Fruit fly (Drosophila melanogaster): ENCODE results near the gene chrb.

The chrb gene

DNA sequence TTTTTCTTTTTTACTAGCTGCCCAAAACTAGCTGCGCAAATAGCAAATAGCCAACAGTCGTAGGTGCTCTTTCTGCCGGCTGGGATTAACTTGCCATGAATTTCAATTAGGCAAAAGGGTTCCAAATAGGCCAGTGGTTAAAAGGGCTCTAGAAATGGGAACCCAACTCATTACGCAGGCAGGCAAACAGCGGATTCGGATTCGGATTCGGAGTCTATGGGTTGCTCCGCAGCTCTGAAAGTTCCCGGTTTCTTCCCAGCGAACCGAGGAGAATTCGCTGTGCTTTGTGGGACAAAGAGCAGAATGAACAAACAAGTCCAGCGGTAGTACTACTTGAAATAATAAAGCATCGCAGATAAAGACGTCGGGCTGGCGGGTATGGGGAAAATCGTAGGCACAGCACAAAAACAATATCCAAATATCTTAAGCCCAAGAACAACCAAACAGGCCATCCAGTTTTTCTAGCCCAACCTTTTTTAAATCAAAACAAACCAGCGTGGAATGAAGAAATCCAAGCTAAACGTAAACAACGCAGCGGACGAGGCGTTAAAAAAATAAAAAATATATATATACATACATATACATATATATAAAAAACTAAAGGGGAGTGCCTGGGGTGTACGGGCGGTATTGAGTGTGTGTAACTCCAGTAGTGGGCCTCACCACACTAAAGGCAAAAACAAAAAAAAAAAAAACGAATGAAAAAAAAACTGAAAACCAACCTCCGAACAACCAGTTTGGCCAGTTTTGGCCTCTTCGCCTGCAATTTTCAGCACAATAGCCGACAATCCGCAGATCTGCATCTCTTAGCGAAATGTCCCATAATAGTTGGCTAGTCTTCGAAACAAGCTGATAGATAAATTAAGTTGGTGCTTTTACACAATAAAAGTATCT, 45.2 kb upstream of the chrb start (continued):
- TF ChIP-seq CG6808 (GFP tag; optimal IDR thresholded peaks at IDR 0.05) (peak; percentile 50), net (GFP tag; optimal IDR thresholded peaks at IDR 0.05) (no peak), CG34406 (GFP tag; optimal IDR thresholded peaks at IDR 0.05) (no peak), OdsH (GFP tag; optimal IDR thresholded peaks at IDR 0.05) (no peak), Sox14 (GFP tag; optimal IDR thresholded peaks at IDR 0.05) (no peak), CG15336 (GFP tag; IDR thresholded peaks at IDR 0.05) (peak; percentile 75), CG4318 (GFP tag; optimal IDR thresholded peaks at IDR 0.05) (no peak), pdm3 (GFP tag; optimal IDR thresholded peaks at IDR 0.05) (no peak), Hr4 (GFP tag; optimal IDR thresholded peaks at IDR 0.05) (no peak), Eip75B (GFP tag; optimal IDR thresholded peaks at IDR 0.05) (no peak), eg (GFP tag; IDR thresholded peaks at IDR 0.05) (peak; percentile 81), Met (GFP tag; optimal IDR thresholded peaks at IDR 0.05) (no peak), spab (GFP tag; optimal IDR thresholded peaks at IDR 0.05) (peak; percentile 45), achi (GFP tag; optimal IDR thresholded peaks at IDR 0.05) (no peak), svp (GFP tag) (no peak), ss (GFP tag; optimal IDR thresholded peaks at IDR 0.05) (peak; percentile 86 to 87), fkh (GFP tag; optimal IDR thresholded peaks at IDR 0.05) (peak; percentile 35), Lpt (GFP tag; optimal IDR thresholded peaks at IDR 0.05) (peak; percentile 51), CG3032 (tag; optimal IDR thresholded peaks at IDR 0.05) (peak; percentile 14), CG11294 (GFP tag; IDR thresholded peaks at IDR 0.05) (no peak), Ets21C (GFP tag; optimal IDR thresholded peaks at IDR 0.05) (no peak), Sox15 (GFP tag; optimal IDR thresholded peaks at IDR 0.05) (no peak), CG10669 (GFP tag; optimal IDR thresholded peaks at IDR 0.05) (no peak), CG6276 (GFP tag; optimal IDR thresholded peaks at IDR 0.05) (peak; percentile 38), fd85E (GFP tag; optimal IDR thresholded peaks at IDR 0.05) (no peak), CG3919 (GFP tag; optimal IDR thresholded peaks at IDR 0.05) (no peak), CG6854 (GFP tag; optimal IDR thresholded peaks at IDR 0.05) (no peak), CG6792 (GFP tag; optimal IDR thresholded peaks at IDR 0.05) (no peak), esn (GFP tag; optimal IDR thresholded peaks at IDR 0.05) (no peak), CG7368 (GFP tag; optimal IDR thresholded peaks at IDR 0.05) (no peak)

dm6 chr3L:11443474-11444080, 43.8 kb upstream of the chrb start:
- TF ChIP-seq CG11294 (GFP tag; IDR thresholded peaks at IDR 0.05): no peak
- no peak for TF ChIP-seq fd85E (GFP tag; optimal IDR thresholded peaks at IDR 0.05)
- TF ChIP-seq CG8119 (GFP tag; IDR thresholded peaks at IDR 0.05): peak; percentile 61; the same call in 2 of the 3 replicates
- TF ChIP-seq Gug (GFP tag; IDR thresholded peaks at IDR 0.05): no peak
- TF ChIP-seq CG4318 (GFP tag; optimal IDR thresholded peaks at IDR 0.05): peak; percentile 27
- TF ChIP-seq CG32006 (GFP tag; optimal IDR thresholded peaks at IDR 0.05): peak; percentile 58
- no peak for TF ChIP-seq Sox15 (GFP tag; optimal IDR thresholded peaks at IDR 0.05)
- peak; percentile 11 for TF ChIP-seq CG34406 (GFP tag; optimal IDR thresholded peaks at IDR 0.05)
- peak; percentile 26 for TF ChIP-seq esn (GFP tag; optimal IDR thresholded peaks at IDR 0.05)
- TF ChIP-seq acj6 (GFP tag; optimal IDR thresholded peaks at IDR 0.05): peak; percentile 24
- TF ChIP-seq Eip78C (GFP tag): peak; percentile 53
- peak; percentile 16 for TF ChIP-seq svp (GFP tag)
- TF ChIP-seq CG31627 (GFP tag; optimal IDR thresholded peaks at IDR 0.05): no peak
- peak; percentile 35 for TF ChIP-seq CG10631 (GFP tag; optimal IDR thresholded peaks at IDR 0.05)
- peak; percentile 26 for TF ChIP-seq achi (GFP tag; optimal IDR thresholded peaks at IDR 0.05)
- peak; percentile 5 for TF ChIP-seq CG8632 (GFP tag; optimal IDR thresholded peaks at IDR 0.05)
- TF ChIP-seq OdsH (GFP tag; optimal IDR thresholded peaks at IDR 0.05): peak; percentile 29
